Fruit fly (Drosophila melanogaster) whole organism, embryonic: ENCODE results near the gene CAH7.

ENCODE experiments used
- CG11560 ChIP-seq: fragments of 200-800 bp; sonication (Bioruptor generic); IDR thresholded peaks from 3 replicates; pipeline ENCODE4 v1.3.6; 2022; ENCODE audit warnings: missing biosample characterization, missing genetic modification characterization
- NC2β ChIP-seq: fragments of 200-800 bp; sonication (Bioruptor generic); optimal IDR thresholded peaks from 2 replicates; lab custom pipeline; 2016; ENCODE audit warnings: missing biosample characterization, missing genetic modification characterization
- Scr ChIP-seq: fragments of 200-800 bp; sonication (Bioruptor generic); IDR thresholded peaks from 2 replicates; pipeline ENCODE4 v1.3.6; 2022; ENCODE audit warnings: missing biosample characterization, missing genetic modification characterization; ENCODE audit not compliant: partially characterized antibody
- lola ChIP-seq, 3 experiments: fragments of >200 bp in 2 of 3; fragments of 200-800 bp in 1 of 3; sonication (Bioruptor generic) in 1 of 3; optimal IDR thresholded peaks; 2 replicates each; lab custom pipeline; 2017 to 2019; ENCODE audit warnings: missing biosample characterization in 3 of 3, missing genetic modification characterization in 3 of 3, mild to moderate bottlenecking in 1 of 3, moderate library complexity in 1 of 3
- pho ChIP-seq: fragments of 200-800 bp; sonication (Bioruptor generic); optimal IDR thresholded peaks from 2 replicates; lab custom pipeline; 2016; ENCODE audit warnings: missing biosample characterization, missing genetic modification characterization
- sc ChIP-seq, 3 experiments: fragments of >200 bp in 2 of 3; fragments of 200-800 bp in 1 of 3; sonication (Bioruptor generic) in 1 of 3; optimal IDR thresholded peaks; 2 replicates in 2 of 3; 3 replicates in 1 of 3; lab custom pipeline; 2017; ENCODE audit warnings: mild to moderate bottlenecking in 1 of 3, missing biosample characterization in 1 of 3, missing genetic modification characterization in 1 of 3, missing genetic modification reagents in 1 of 3
- stwl ChIP-seq: fragments of 200-800 bp; sonication (Bioruptor generic); optimal IDR thresholded peaks from 3 replicates; lab custom pipeline; 2018; ENCODE audit warnings: missing biosample characterization, mild to moderate bottlenecking, missing genetic modification characterization, moderate library complexity

dm6 chr3R:10068780-10069179 lies 43.3 kb upstream of the CAH7 start:
- no peak for TF ChIP-seq lola (GFP tag; optimal IDR thresholded peaks at IDR 0.05; lab: Kevin White, UChicago)
- TF ChIP-seq pho (GFP tag; lab: Kevin White, UChicago), result no peak
- no peak for TF ChIP-seq NC2β (GFP tag; lab: Kevin White, UChicago)
- TF ChIP-seq sc (optimal IDR thresholded peaks at IDR 0.05; lab: Kevin White, UChicago), result no peak
- no peak for TF ChIP-seq sc (GFP tag; optimal IDR thresholded peaks at IDR 0.05; lab: Kevin White, UChicago)
- no peak for TF ChIP-seq stwl (tag; lab: Kevin White, UChicago)
- TF ChIP-seq Scr (GFP tag; lab: Robert Waterston, UW), result no peak
- TF ChIP-seq CG11560, result no peak
